Worm (Caenorhabditis elegans) whole organism, dauer: ENCODE measurements around the gene M05D6.1.

Experiments
- unc-62 ChIP-seq: sonication (generic microtip); optimal IDR thresholded peaks from 2 replicates; lab custom pipeline; 2017; ENCODE audit warnings: missing biosample characterization, missing genetic modification reagents, missing genetic modification characterization

Gene M05D6.1

ce11 chrII:8475306-8475822 is at the start of gene M05D6.1, which contains the start of gene M05D6.3:
Gene M05D6.1, minus strand, starts transcription at chrII:8475406.
Gene M05D6.3, plus strand, starts transcription at chrII:8475772.
- no peak for TF ChIP-seq unc-62 (GFP tag; lab: Kevin White, UChicago)

ce11 chrII:8520625-8521024 is 45.4 kb upstream of the M05D6.1 start, which contains the start of gene cht-2:
Gene cht-2, plus strand, starts transcription at chrII:8520925.
- no peak for TF ChIP-seq unc-62 (GFP tag; lab: Kevin White, UChicago)

- no peak for TF ChIP-seq unc-62 (GFP tag; lab: Kevin White, UChicago)
Measured at ce11 chrII:8518210-8518609, 43.0 kb upstream of the M05D6.1 start, which contains the start of gene T13H5.8. Gene T13H5.8, plus strand, starts transcription at chrII:8518510.

ce11 chrII:8516783-8517182 is 41.6 kb upstream of the M05D6.1 start, which contains the start of gene rnh-2:
Gene rnh-2, plus strand, starts transcription at chrII:8517150.
- no peak for TF ChIP-seq unc-62 (GFP tag; lab: Kevin White, UChicago)

ce11 chrII:8515521-8515920 is 40.3 kb upstream of the M05D6.1 start:
- TF ChIP-seq unc-62 (GFP tag; lab: Kevin White, UChicago), result no peak

ce11 chrII:8514729-8515128 is 39.5 kb upstream of the M05D6.1 start, which contains the start of gene ctg-2:
Gene ctg-2, plus strand, starts transcription at chrII:8515054.
- no peak for TF ChIP-seq unc-62 (GFP tag; lab: Kevin White, UChicago)

ce11 chrII:8508956-8509355 is 33.8 kb upstream of the M05D6.1 start, which contains the start of gene T13H5.1:
Gene T13H5.1, minus strand, starts transcription at chrII:8509056.
- no peak for TF ChIP-seq unc-62 (GFP tag; lab: Kevin White, UChicago)

- no peak for TF ChIP-seq unc-62 (GFP tag; lab: Kevin White, UChicago)
Measured at ce11 chrII:8506759-8507158, 31.6 kb upstream of the M05D6.1 start.

- no peak for TF ChIP-seq unc-62 (GFP tag; lab: Kevin White, UChicago)
Measured at ce11 chrII:8504074-8504724, 29.0 kb upstream of the M05D6.1 start.

- TF ChIP-seq unc-62 (GFP tag; lab: Kevin White, UChicago), result no peak
Measured at ce11 chrII:8499021-8499420, 23.8 kb upstream of the M05D6.1 start.

- no peak for TF ChIP-seq unc-62 (GFP tag; lab: Kevin White, UChicago)
Measured at ce11 chrII:8498173-8498572, 23.0 kb upstream of the M05D6.1 start.

ce11 chrII:8496184-8496583 is 21.0 kb upstream of the M05D6.1 start:
- TF ChIP-seq unc-62 (GFP tag; lab: Kevin White, UChicago), result no peak

ce11 chrII:8494228-8494717 is 19.1 kb upstream of the M05D6.1 start, which contains the start of gene M05D6.9:
Gene M05D6.9, plus strand, starts transcription at chrII:8494278.
- TF ChIP-seq unc-62 (GFP tag; lab: Kevin White, UChicago), result no peak

- no peak for TF ChIP-seq unc-62 (GFP tag; lab: Kevin White, UChicago)
Measured at ce11 chrII:8488123-8488522, 12.9 kb upstream of the M05D6.1 start.

ce11 chrII:8485603-8486002 is 10.4 kb upstream of the M05D6.1 start, which contains the start of gene gbh-2:
Gene gbh-2, plus strand, starts transcription at chrII:8485879.
- no peak for TF ChIP-seq unc-62 (GFP tag; lab: Kevin White, UChicago)

ce11 chrII:8484546-8484945 is 9.3 kb upstream of the M05D6.1 start:
- no peak for TF ChIP-seq unc-62 (GFP tag; lab: Kevin White, UChicago)
